Worm (Caenorhabditis elegans) whole organism, L4 larva: ENCODE measurements around the gene aps-2.

Experiments used
- T20F7.1 ChIP-seq: fragments of 200-800 bp; sonication (Bioruptor generic); optimal IDR thresholded peaks from 2 replicates; lab custom pipeline; 2018; ENCODE audit warnings: mild to moderate bottlenecking, missing genetic modification characterization, missing compliant biosample characterization
- dpl-1 ChIP-seq: fragments of 150-350 bp; optimal IDR thresholded peaks from 2 replicates; lab custom pipeline; 2014; ENCODE audit warnings: missing biosample characterization, missing genetic modification reagents, missing genetic modification characterization
- fkh-10 ChIP-seq: fragments of 150-350 bp; optimal IDR thresholded peaks from 2 replicates; lab custom pipeline; 2014; ENCODE audit warnings: missing biosample characterization, missing genetic modification reagents, missing genetic modification characterization
- jun-1 ChIP-seq: fragments of 150-350 bp; optimal IDR thresholded peaks from 2 replicates; lab custom pipeline; 2014; ENCODE audit warnings: missing biosample characterization, missing genetic modification reagents, missing genetic modification characterization
- lin-13 ChIP-seq: fragments of 150-350 bp; optimal IDR thresholded peaks from 2 replicates; lab custom pipeline; 2014; ENCODE audit warnings: missing biosample characterization, missing genetic modification reagents, missing genetic modification characterization
- lin-38 ChIP-seq: fragments of 200-800 bp; sonication (Bioruptor generic); IDR thresholded peaks from 2 replicates; pipeline ENCODE4 v1.3.6; 2022; ENCODE audit warnings: missing genetic modification reagents, missing genetic modification characterization, missing compliant biosample characterization
- nhr-102 ChIP-seq: sonication (generic microtip); optimal IDR thresholded peaks from 2 replicates; lab custom pipeline; 2016; ENCODE audit warnings: mild to moderate bottlenecking, missing genetic modification characterization, moderate library complexity, missing compliant biosample characterization
- nhr-237 ChIP-seq: sonication (generic microtip); optimal IDR thresholded peaks from 2 replicates; lab custom pipeline; 2017; ENCODE audit warnings: missing biosample characterization, missing genetic modification characterization
- nhr-25 ChIP-seq: sonication (generic microtip); optimal IDR thresholded peaks from 2 replicates; lab custom pipeline; 2017; ENCODE audit warnings: missing genetic modification characterization, mild to moderate bottlenecking, missing compliant biosample characterization, antibody characterized with exemption, moderate library complexity, borderline replicate concordance; ENCODE audit not compliant: insufficient read depth
- snpc-4 ChIP-seq: fragments of 150-350 bp; optimal IDR thresholded peaks from 2 replicates; lab custom pipeline; 2014; ENCODE audit warnings: missing biosample characterization, missing genetic modification characterization
- unc-62 ChIP-seq, 3 experiments: fragments of 150-350 bp in 1 of 3; sonication (generic microtip); optimal IDR thresholded peaks in 2 of 3; peaks in 1 of 3; 1 replicate in 1 of 3; 2 replicates in 2 of 3; lab custom pipeline; 2014 to 2017; ENCODE audit warnings: missing biosample characterization in 3 of 3, missing genetic modification characterization in 3 of 3, missing genetic modification reagents in 3 of 3, missing genotype in 1 of 3
- ztf-11 ChIP-seq: fragments of 150-350 bp; optimal IDR thresholded peaks from 2 replicates; lab custom pipeline; 2014; ENCODE audit warnings: missing biosample characterization, missing genetic modification characterization

DNA sequence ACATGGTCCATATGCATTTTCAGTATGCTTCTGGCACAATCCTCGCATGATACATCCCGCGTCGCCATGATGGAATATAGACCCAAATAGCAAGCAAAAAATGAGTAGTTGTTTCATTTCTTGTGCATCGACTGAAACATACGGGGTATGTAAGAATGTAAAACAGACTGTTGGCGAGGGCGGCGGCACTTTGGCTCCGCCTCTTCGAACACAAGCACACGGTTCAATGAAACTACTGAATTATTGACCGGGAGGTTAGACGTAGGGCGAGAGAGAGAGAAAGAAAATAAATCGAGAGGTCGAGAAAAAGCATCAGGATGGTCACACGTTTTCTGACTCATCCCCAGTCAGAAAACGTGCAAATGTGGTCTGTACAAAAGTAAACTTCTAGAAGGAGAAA lies 21.9 kb downstream of the aps-2 start:
- TF ChIP-seq dpl-1 (GFP tag; lab: Kevin White, UChicago) (no peak), fkh-10 (no peak), snpc-4 (no peak), nhr-102 (tag; lab: Kevin White, UChicago) (no peak), nhr-25 (tag; lab: Kevin White, UChicago) (no peak), nhr-237 (tag; lab: Kevin White, UChicago) (no peak), lin-13 (no peak), unc-62 (GFP tag; optimal IDR thresholded peaks at IDR 0.05 in 1 of 2; lab: Kevin White, UChicago) (no peak), unc-62 (tag; optimal IDR thresholded peaks at IDR 0.05; lab: Kevin White, UChicago) (no peak), ztf-11 (no peak), lin-38 (no peak), T20F7.1 (no peak), jun-1 (no peak)
